Fruit fly (Drosophila melanogaster) whole organism, adult: Measurements from ENCODE around the gene CG12362.
A peak's percentile ranks its signal among the peaks of the same experiment; 100 is the strongest.

Experiments
- CG5204 ChIP-seq: fragments of 200-800 bp; sonication (Bioruptor generic); optimal IDR thresholded peaks from 2 replicates; lab custom pipeline; 2016; ENCODE audit warnings: missing biosample characterization, missing genetic modification characterization
- CG7101 ChIP-seq: fragments of 200-800 bp; sonication (Bioruptor generic); optimal IDR thresholded peaks from 2 replicates; lab custom pipeline; 2018; ENCODE audit warnings: missing biosample characterization, mild to moderate bottlenecking, missing genetic modification characterization, moderate library complexity
- cic ChIP-seq: fragments of 200-800 bp; sonication (Bioruptor generic); optimal IDR thresholded peaks from 2 replicates; lab custom pipeline; 2017; ENCODE audit warnings: missing biosample characterization, mild to moderate bottlenecking, missing genetic modification characterization, moderate library complexity
- cnc ChIP-seq, 2 experiments: fragments of >200 bp; optimal IDR thresholded peaks; 2 replicates each; lab custom pipeline; 2017
- tj ChIP-seq: fragments of 200-800 bp; sonication (Bioruptor generic); optimal IDR thresholded peaks from 3 replicates; lab custom pipeline; 2017; ENCODE audit warnings: missing biosample characterization, mild to moderate bottlenecking, missing genetic modification characterization, moderate library complexity

dm6 chr3L:10382882-10383281, 29.7 kb upstream of the CG12362 start:
- TF ChIP-seq tj (GFP tag; lab: Kevin White, UChicago) (peak; percentile 90), cnc (optimal IDR thresholded peaks at IDR 0.05; lab: Kevin White, UChicago) (no peak), CG7101 (tag; lab: Kevin White, UChicago) (no peak), cic (GFP tag; lab: Kevin White, UChicago) (no peak), CG5204 (no peak)
